Fruit fly (Drosophila melanogaster): Measurements from ENCODE around the gene Cp19.
A peak's percentile ranks its signal among the peaks of the same experiment; 100 is the strongest.

Gene Cp19

dm6 chr3L:8748839-8749238, 19.2 kb downstream of the Cp19 start (continued):
- TF ChIP-seq ash1 (GFP tag; optimal IDR thresholded peaks at IDR 0.05): no peak
- TF ChIP-seq sob (GFP tag; IDR thresholded peaks at IDR 0.05): peak; percentile 51; the same call in 1 of the 2 replicates
- no peak for TF ChIP-seq CG18619 (GFP tag; optimal IDR thresholded peaks at IDR 0.05)
- TF ChIP-seq Dbx (GFP tag; IDR thresholded peaks at IDR 0.05): peak; percentile 58; the same call in 2 of the 3 replicates
- no peak for TF ChIP-seq nerfin-1 (tag; optimal IDR thresholded peaks at IDR 0.05)
- no peak for TF ChIP-seq sna (GFP tag; IDR thresholded peaks at IDR 0.05; ENCODE audit: partially characterized antibody)
- TF ChIP-seq Atf6 (GFP tag; IDR thresholded peaks at IDR 0.05): no peak
- no peak for TF ChIP-seq CG4820 (GFP tag; optimal IDR thresholded peaks at IDR 0.05)
- TF ChIP-seq Hr51 (GFP tag; optimal IDR thresholded peaks at IDR 0.05): no peak
- TF ChIP-seq YL-1 (GFP tag; optimal IDR thresholded peaks at IDR 0.05): no peak
- no peak for TF ChIP-seq gt (GFP tag; IDR thresholded peaks at IDR 0.05)
- no peak for TF ChIP-seq CG17568 (GFP tag; optimal IDR thresholded peaks at IDR 0.05)
- TF ChIP-seq CG4282 (GFP tag; optimal IDR thresholded peaks at IDR 0.05): no peak
- no peak for TF ChIP-seq disco-r (GFP tag; optimal IDR thresholded peaks at IDR 0.05)
- TF ChIP-seq Ets65A (GFP tag): peak; percentile 62
- no peak for TF ChIP-seq Hey (tag; optimal IDR thresholded peaks at IDR 0.05)
- no peak for TF ChIP-seq CG8924 (tag; optimal IDR thresholded peaks at IDR 0.05)
- no peak for TF ChIP-seq ci (GFP tag; IDR thresholded peaks at IDR 0.05)
- TF ChIP-seq CG4404 (GFP tag; IDR thresholded peaks at IDR 0.05): 0 out of 2 replicates have a peak, but pooled peaks have one; percentile 12
- TF ChIP-seq CG17912 (GFP tag; optimal IDR thresholded peaks at IDR 0.05): peak; percentile 3
- no peak for TF ChIP-seq CG12299 (tag; optimal IDR thresholded peaks at IDR 0.05)
- TF ChIP-seq Aef1 (GFP tag; IDR thresholded peaks at IDR 0.05): peak; percentile 47; the same call in 2 of the 3 replicates
- TF ChIP-seq chinmo (GFP tag; IDR thresholded peaks at IDR 0.05; ENCODE audit: partially characterized antibody): no peak
- no peak for TF ChIP-seq MBD-R2 (GFP tag; IDR thresholded peaks at IDR 0.05)
- 0 out of 2 replicates have a peak, but pooled peaks have one; percentile 11 for TF ChIP-seq E2f1 (GFP tag; IDR thresholded peaks at IDR 0.05)
- TF ChIP-seq CG10979 (tag; optimal IDR thresholded peaks at IDR 0.05): no peak
- 0 out of 2 replicates have a peak, but pooled peaks have one; percentile 14 for TF ChIP-seq ap (GFP tag; IDR thresholded peaks at IDR 0.05)
- TF ChIP-seq pnt (GFP tag; optimal IDR thresholded peaks at IDR 0.05): peak; percentile 19
- no peak for TF ChIP-seq CG7928 (GFP tag; optimal IDR thresholded peaks at IDR 0.05)
- TF ChIP-seq Ada2b (GFP tag; IDR thresholded peaks at IDR 0.05): no peak
- TF ChIP-seq CG12219 (GFP tag; optimal IDR thresholded peaks at IDR 0.05): no peak
- TF ChIP-seq CG3838 (GFP tag; optimal IDR thresholded peaks at IDR 0.05): no peak
- TF ChIP-seq Sry-β (GFP tag; optimal IDR thresholded peaks at IDR 0.05): no peak
- peak; percentile 98 for TF ChIP-seq CTCF (GFP tag; optimal IDR thresholded peaks at IDR 0.05)
- TF ChIP-seq CG9609 (GFP tag; optimal IDR thresholded peaks at IDR 0.05): no peak
- no peak for TF ChIP-seq klu (GFP tag; IDR thresholded peaks at IDR 0.05)
- no peak for TF ChIP-seq h (optimal IDR thresholded peaks at IDR 0.05)
- peak; percentile 49 for TF ChIP-seq CG15696 (tag; optimal IDR thresholded peaks at IDR 0.05)
- TF ChIP-seq BtbVII (GFP tag; optimal IDR thresholded peaks at IDR 0.05): no peak
- TF ChIP-seq CG33557 (GFP tag; optimal IDR thresholded peaks at IDR 0.05): no peak
- TF ChIP-seq al (GFP tag; IDR thresholded peaks at IDR 0.05): no peak
- TF ChIP-seq Rfx (GFP tag; IDR thresholded peaks at IDR 0.05): peak; percentile 83
- no peak for TF ChIP-seq cas (GFP tag; IDR thresholded peaks at IDR 0.05)
- TF ChIP-seq B-H1 (GFP tag; IDR thresholded peaks at IDR 0.05): peak; percentile 28; the same call in 1 of the 3 replicates
- TF ChIP-seq Adf1 (GFP tag; IDR thresholded peaks at IDR 0.05): no peak
- no peak for TF ChIP-seq tup (GFP tag; optimal IDR thresholded peaks at IDR 0.05)
- no peak for TF ChIP-seq CG1233 (GFP tag; optimal IDR thresholded peaks at IDR 0.05)
- TF ChIP-seq CG17802 (tag; optimal IDR thresholded peaks at IDR 0.05): no peak
- no peak for TF ChIP-seq CG2678 (tag; optimal IDR thresholded peaks at IDR 0.05)
- no peak for TF ChIP-seq jing (GFP tag; optimal IDR thresholded peaks at IDR 0.05)
- TF ChIP-seq Deaf1 (tag; optimal IDR thresholded peaks at IDR 0.05): no peak
- TF ChIP-seq HmgZ (tag; optimal IDR thresholded peaks at IDR 0.05): peak; percentile 17
- peak; percentile 80 for TF ChIP-seq Med (GFP tag)
